Worm (Caenorhabditis elegans): Measurements from ENCODE around the gene E03H12.7.

DNA sequence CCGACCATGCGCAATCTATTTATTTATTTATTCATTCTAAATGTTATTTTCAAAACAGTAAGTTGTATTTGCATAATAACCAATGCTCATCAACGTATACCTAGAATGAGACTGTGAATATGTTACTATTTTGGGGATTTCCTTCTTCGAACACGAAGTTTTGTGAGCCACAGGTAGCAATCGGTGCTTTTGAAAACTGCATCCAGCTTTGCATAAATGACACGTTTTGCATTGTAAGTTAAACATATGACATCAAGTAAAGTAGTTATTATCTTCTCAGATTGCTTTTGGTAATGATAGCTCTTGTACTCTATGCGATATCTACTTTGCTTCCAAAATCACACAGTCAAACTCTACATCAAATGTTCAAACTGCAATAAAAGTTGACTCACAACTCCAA is 6.0 kb downstream of the E03H12.7 start, which contains the start of gene E03H12.4:
- no peak for TF ChIP-seq unc-86 (tag; optimal IDR thresholded peaks at IDR 0.05)
- TF ChIP-seq dmd-4 (tag; optimal IDR thresholded peaks at IDR 0.05; ENCODE audit: borderline replicate concordance): no peak
